Worm (Caenorhabditis elegans) whole organism, early embryonic: ENCODE data around the gene F43C11.10.

ENCODE experiments used
- hnd-1 ChIP-seq: sonication (generic microtip); optimal IDR thresholded peaks from 2 replicates; lab custom pipeline; 2016; ENCODE audit warnings: missing genetic modification characterization, missing compliant biosample characterization
- scrt-1 ChIP-seq: fragments of 200-800 bp; sonication (Bioruptor generic); IDR thresholded peaks from 2 replicates; pipeline ENCODE4 v1.3.6; 2022; ENCODE audit warnings: missing genetic modification characterization, missing compliant biosample characterization

ce11 chrII:2302330-2302729 is 50.1 kb downstream of the F43C11.10 start, which contains the start of gene B0281.6:
- TF ChIP-seq hnd-1 (tag; lab: Kevin White, UChicago): no peak
- TF ChIP-seq scrt-1 (GFP tag; lab: Robert Waterston, UW): no peak
